Worm (Caenorhabditis elegans) whole organism, L4 larva: ENCODE results near the gene lron-13.

Source experiments
- F44E2.7 ChIP-seq: fragments of 200-800 bp; sonication (Bioruptor generic); IDR thresholded peaks from 2 replicates; pipeline ENCODE4 v2.1.2; 2022; ENCODE audit warnings: missing genetic modification characterization, missing compliant biosample characterization
- R02D3.7 ChIP-seq: fragments of 150-350 bp; sonication (generic microtip); optimal IDR thresholded peaks from 3 replicates; lab custom pipeline; 2014; ENCODE audit warnings: missing biosample characterization, missing genetic modification characterization
- Y48G9A.11 ChIP-seq: fragments of 200-800 bp; sonication (Bioruptor generic); IDR thresholded peaks from 2 replicates; pipeline ENCODE4 v1.3.6; 2022; ENCODE audit warnings: missing genetic modification reagents, missing genetic modification characterization, missing compliant biosample characterization
- Y75B8A.6 ChIP-seq: fragments of 200-800 bp; sonication (Bioruptor generic); IDR thresholded peaks from 2 replicates; pipeline ENCODE4 v1.3.6; 2022; ENCODE audit warnings: missing genetic modification reagents, missing genetic modification characterization, missing compliant biosample characterization
- aha-1 ChIP-seq: fragments of 150-350 bp; peaks from one replicate; lab custom pipeline; 2014; ENCODE audit warnings: missing biosample characterization, missing genetic modification characterization
- aly-2 ChIP-seq: sonication (generic microtip); optimal IDR thresholded peaks from 2 replicates; lab custom pipeline; 2018; ENCODE audit warnings: missing biosample characterization, missing genetic modification characterization
- attf-4 ChIP-seq: sonication (generic microtip); optimal IDR thresholded peaks from 3 replicates; lab custom pipeline; 2017; ENCODE audit warnings: missing biosample characterization, missing genetic modification characterization
- ceh-28 ChIP-seq: fragments of 150-350 bp; optimal IDR thresholded peaks from 2 replicates; lab custom pipeline; 2014; ENCODE audit warnings: missing biosample characterization, missing genetic modification reagents, missing genetic modification characterization
- cey-2 ChIP-seq: sonication (generic microtip); optimal IDR thresholded peaks from 3 replicates; lab custom pipeline; 2017; ENCODE audit warnings: missing genetic modification characterization, mild to moderate bottlenecking, missing compliant biosample characterization, antibody characterized with exemption, borderline replicate concordance; ENCODE audit not compliant: insufficient read depth
- daf-16 ChIP-seq, 3 experiments: sonication (generic microtip); optimal IDR thresholded peaks; 2 replicates each; lab custom pipeline; 2016 to 2017; ENCODE audit warnings: missing genetic modification characterization in 3 of 3, missing genetic modification reagents in 3 of 3, mild to moderate bottlenecking in 2 of 3, missing compliant biosample characterization in 2 of 3, missing biosample characterization in 1 of 3, moderate library complexity in 1 of 3
- dmd-6 ChIP-seq: fragments of 200-800 bp; sonication (Bioruptor generic); IDR thresholded peaks from 2 replicates; pipeline ENCODE4 v1.3.6; 2022; ENCODE audit warnings: missing genetic modification reagents, missing genetic modification characterization, missing compliant biosample characterization
- dve-1 ChIP-seq: sonication (generic microtip); optimal IDR thresholded peaks from 2 replicates; lab custom pipeline; 2017; ENCODE audit warnings: antibody characterized with exemption, mild to moderate bottlenecking, missing genetic modification characterization, missing compliant biosample characterization; ENCODE audit not compliant: insufficient read depth
- fos-1 ChIP-seq: fragments of 150-350 bp; optimal IDR thresholded peaks from 2 replicates; lab custom pipeline; 2014; ENCODE audit warnings: missing biosample characterization, missing genetic modification characterization
- hlh-11 ChIP-seq: fragments of 200-800 bp; sonication (Bioruptor generic); optimal IDR thresholded peaks from 2 replicates; lab custom pipeline; 2018; ENCODE audit warnings: mild to moderate bottlenecking, missing genetic modification characterization, missing compliant biosample characterization
- hlh-30 ChIP-seq: sonication (generic microtip); optimal IDR thresholded peaks from 2 replicates; lab custom pipeline; 2017; ENCODE audit warnings: antibody characterized with exemption, mild to moderate bottlenecking, missing genetic modification characterization, missing compliant biosample characterization; ENCODE audit not compliant: insufficient read depth
- jun-1 ChIP-seq: fragments of 150-350 bp; optimal IDR thresholded peaks from 2 replicates; lab custom pipeline; 2014; ENCODE audit warnings: missing biosample characterization, missing genetic modification reagents, missing genetic modification characterization
- lin-13 ChIP-seq: fragments of 150-350 bp; optimal IDR thresholded peaks from 2 replicates; lab custom pipeline; 2014; ENCODE audit warnings: missing biosample characterization, missing genetic modification reagents, missing genetic modification characterization
- lin-38 ChIP-seq: fragments of 200-800 bp; sonication (Bioruptor generic); IDR thresholded peaks from 2 replicates; pipeline ENCODE4 v1.3.6; 2022; ENCODE audit warnings: missing genetic modification reagents, missing genetic modification characterization, missing compliant biosample characterization
- lsy-2 ChIP-seq, 2 experiments: fragments of 150-350 bp in 1 of 2; sonication (generic microtip) in 1 of 2; optimal IDR thresholded peaks; 2 replicates each; lab custom pipeline; 2014 to 2017; ENCODE audit warnings: missing biosample characterization in 2 of 2, missing genetic modification characterization in 2 of 2
- mdl-1 ChIP-seq, 2 experiments: fragments of 150-350 bp in 1 of 2; sonication (generic microtip) in 1 of 2; optimal IDR thresholded peaks; 2 replicates each; lab custom pipeline; 2014 to 2017; ENCODE audit warnings: missing biosample characterization in 2 of 2, missing genetic modification characterization in 2 of 2
- mdt-29 ChIP-seq: fragments of 200-800 bp; sonication (Bioruptor generic); IDR thresholded peaks from 2 replicates; pipeline ENCODE4 v1.3.6; 2022; ENCODE audit warnings: missing genetic modification reagents, missing genetic modification characterization, missing compliant biosample characterization
- mep-1 ChIP-seq: fragments of 150-350 bp; sonication (generic microtip); optimal IDR thresholded peaks from 3 replicates; lab custom pipeline; 2014; ENCODE audit warnings: missing biosample characterization, missing genetic modification characterization
- mxl-2 ChIP-seq: fragments of 200-800 bp; sonication (Bioruptor generic); conservative IDR thresholded peaks from 2 replicates; pipeline ENCODE4 v1.3.6; 2022; ENCODE audit warnings: missing genetic modification reagents, missing genetic modification characterization, missing compliant biosample characterization
- mxl-3 ChIP-seq: fragments of 200-800 bp; sonication (Bioruptor generic); optimal IDR thresholded peaks from 2 replicates; lab custom pipeline; 2018; ENCODE audit warnings: mild to moderate bottlenecking, missing genetic modification characterization, missing compliant biosample characterization
- nhr-10 ChIP-seq: fragments of 150-350 bp; optimal IDR thresholded peaks from 2 replicates; lab custom pipeline; 2014; ENCODE audit warnings: missing biosample characterization, missing genetic modification characterization
- nhr-11 ChIP-seq: fragments of 150-350 bp; optimal IDR thresholded peaks from 2 replicates; lab custom pipeline; 2014; ENCODE audit warnings: missing biosample characterization, missing genetic modification characterization
- nhr-111 ChIP-seq: fragments of 200-800 bp; sonication (Bioruptor generic); optimal IDR thresholded peaks from 2 replicates; lab custom pipeline; 2018; ENCODE audit warnings: mild to moderate bottlenecking, missing genetic modification characterization, missing compliant biosample characterization
- nhr-28 ChIP-seq: fragments of 150-350 bp; optimal IDR thresholded peaks from 2 replicates; lab custom pipeline; 2014; ENCODE audit warnings: missing biosample characterization, missing genetic modification characterization
- nhr-48 ChIP-seq: sonication (generic microtip); optimal IDR thresholded peaks from 2 replicates; lab custom pipeline; 2016; ENCODE audit warnings: mild to moderate bottlenecking, missing genetic modification characterization, missing compliant biosample characterization
- nhr-77 ChIP-seq: fragments of 150-350 bp; optimal IDR thresholded peaks from 2 replicates; lab custom pipeline; 2014; ENCODE audit warnings: missing biosample characterization, missing genetic modification characterization
- pqm-1 ChIP-seq: sonication (generic microtip); optimal IDR thresholded peaks from 2 replicates; lab custom pipeline; 2017; ENCODE audit warnings: missing biosample characterization, missing genetic modification characterization
- saeg-2 ChIP-seq: fragments of 200-800 bp; sonication (Bioruptor generic); IDR thresholded peaks from 2 replicates; pipeline ENCODE4 v1.3.6; 2022; ENCODE audit warnings: missing genetic modification reagents, missing genetic modification characterization, missing compliant biosample characterization
- set-16 ChIP-seq: fragments of 200-800 bp; sonication (Bioruptor generic); IDR thresholded peaks from 2 replicates; pipeline ENCODE4 v1.3.6; 2022; ENCODE audit warnings: missing genetic modification reagents, missing genetic modification characterization, missing compliant biosample characterization
- skn-1 ChIP-seq: fragments of 150-350 bp; optimal IDR thresholded peaks from 2 replicates; lab custom pipeline; 2014; ENCODE audit warnings: missing biosample characterization, missing genetic modification characterization
- snpc-1.2 ChIP-seq: fragments of 200-800 bp; sonication (Bioruptor generic); IDR thresholded peaks from 2 replicates; pipeline ENCODE4 v1.3.6; 2022; ENCODE audit warnings: missing genetic modification reagents, missing genetic modification characterization, missing compliant biosample characterization
- spr-3 ChIP-seq: fragments of 200-800 bp; sonication (Bioruptor generic); optimal IDR thresholded peaks from 2 replicates; lab custom pipeline; 2018; ENCODE audit warnings: mild to moderate bottlenecking, missing genetic modification characterization, missing compliant biosample characterization
- tag-97 ChIP-seq: fragments of 200-800 bp; sonication (Bioruptor generic); IDR thresholded peaks from 2 replicates; pipeline ENCODE4 v1.3.6; 2022; ENCODE audit warnings: missing genetic modification characterization, missing compliant biosample characterization
- tra-1 ChIP-seq: fragments of 200-800 bp; sonication (Bioruptor generic); IDR thresholded peaks from 2 replicates; pipeline ENCODE4 v1.3.6; 2022; ENCODE audit warnings: missing genetic modification reagents, missing genetic modification characterization, missing compliant biosample characterization
- unc-62 ChIP-seq, 3 experiments: fragments of 150-350 bp in 1 of 3; sonication (generic microtip); optimal IDR thresholded peaks in 2 of 3; peaks in 1 of 3; 1 replicate in 1 of 3; 2 replicates in 2 of 3; lab custom pipeline; 2014 to 2017; ENCODE audit warnings: missing biosample characterization in 3 of 3, missing genetic modification characterization in 3 of 3, missing genetic modification reagents in 3 of 3, missing genotype in 1 of 3
- ztf-11 ChIP-seq: fragments of 150-350 bp; optimal IDR thresholded peaks from 2 replicates; lab custom pipeline; 2014; ENCODE audit warnings: missing biosample characterization, missing genetic modification characterization
- ztf-7 ChIP-seq: fragments of 150-350 bp; optimal IDR thresholded peaks from 2 replicates; lab custom pipeline; 2014; ENCODE audit warnings: missing biosample characterization, missing genetic modification characterization

lron-13 gene

ce11 chrIII:13535735-13536390 lies 8.6 kb downstream of the lron-13 start:
- TF ChIP-seq R02D3.7 (no peak), aha-1 (tag; lab: Kevin White, UChicago) (peak; percentile 96), F44E2.7 (no peak), mdt-29 (GFP tag; lab: Robert Waterston, UW) (no peak)

DNA sequence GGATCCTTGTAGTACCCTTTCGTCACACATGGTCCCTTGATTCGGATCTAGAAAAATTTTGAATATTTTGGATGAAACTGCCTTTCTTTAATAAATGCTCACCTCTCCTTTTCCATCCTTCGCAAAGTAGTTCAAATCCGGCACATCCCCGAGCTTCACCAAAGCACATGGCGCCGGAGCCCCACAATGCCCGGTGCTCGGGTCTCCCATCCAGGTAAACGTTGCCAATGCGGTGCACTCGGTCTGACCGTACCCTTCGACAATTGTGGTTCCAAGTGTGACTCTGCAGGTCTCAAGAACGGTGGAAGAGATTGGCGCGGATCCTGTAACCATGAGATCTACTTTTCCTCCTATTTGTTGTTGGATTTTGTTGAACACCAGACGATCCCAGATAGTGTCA lies 13.6 kb downstream of the lron-13 start:
- TF ChIP-seq Y48G9A.11 (GFP tag; lab: Robert Waterston, UW) = no peak
- no peak for TF ChIP-seq ztf-7
- peak; percentile 50 for TF ChIP-seq set-16 (GFP tag; lab: Robert Waterston, UW)
- TF ChIP-seq aly-2 (tag; lab: Kevin White, UChicago) = no peak
- no peak for TF ChIP-seq nhr-11 (tag; lab: Kevin White, UChicago)
- TF ChIP-seq Y75B8A.6 (GFP tag; lab: Robert Waterston, UW) = no peak
- no peak for TF ChIP-seq mdl-1 (tag; optimal IDR thresholded peaks at IDR 0.05; lab: Kevin White, UChicago)

ce11 chrIII:13542458-13542857 lies 15.2 kb downstream of the lron-13 start:
- TF ChIP-seq hlh-30 (tag; lab: Kevin White, UChicago) = peak; percentile 17
- TF ChIP-seq lsy-2 (tag; optimal IDR thresholded peaks at IDR 0.05; lab: Kevin White, UChicago) = no peak
- TF ChIP-seq mep-1 = peak; percentile 26
- TF ChIP-seq nhr-48 (tag; lab: Kevin White, UChicago) = peak; percentile 17
- no peak for TF ChIP-seq skn-1 (tag; lab: Kevin White, UChicago)
- peak; percentile 33 for TF ChIP-seq lin-13
- TF ChIP-seq nhr-28 (tag; lab: Kevin White, UChicago) = peak; percentile 79
- TF ChIP-seq snpc-1.2 (GFP tag; lab: Robert Waterston, UW) = no peak
- no peak for TF ChIP-seq cey-2
- TF ChIP-seq nhr-77 (tag; lab: Kevin White, UChicago) = peak; percentile 21
- no peak for TF ChIP-seq fos-1 (tag; lab: Kevin White, UChicago)
- TF ChIP-seq spr-3 (GFP tag; lab: Kevin White, UChicago) = no peak
- TF ChIP-seq tra-1 = no peak
- peak; percentile 21; the same call in 1 of the 2 replicates for TF ChIP-seq lin-38 (GFP tag; lab: Robert Waterston, UW)
- TF ChIP-seq nhr-111 (GFP tag; lab: Kevin White, UChicago) = no peak
- TF ChIP-seq daf-16 (GFP tag; optimal IDR thresholded peaks at IDR 0.05; lab: Kevin White, UChicago) = no peak
- peak; percentile 32 for TF ChIP-seq daf-16 (tag; optimal IDR thresholded peaks at IDR 0.05; lab: Kevin White, UChicago)
- no peak for TF ChIP-seq mxl-2 (GFP tag; lab: Robert Waterston, UW)
- peak in 1 of 2 experiments; percentile 82 for TF ChIP-seq unc-62 (GFP tag; optimal IDR thresholded peaks at IDR 0.05 in 1 of 2; lab: Kevin White, UChicago)
- no peak for TF ChIP-seq unc-62 (tag; optimal IDR thresholded peaks at IDR 0.05; lab: Kevin White, UChicago)
- TF ChIP-seq pqm-1 (tag; lab: Kevin White, UChicago) = peak; percentile 46
- no peak for TF ChIP-seq R02D3.7
- peak; percentile 62 for TF ChIP-seq dmd-6 (GFP tag; lab: Robert Waterston, UW)
- TF ChIP-seq ztf-7 = no peak
- TF ChIP-seq ceh-28 (tag; lab: Kevin White, UChicago) = no peak
- TF ChIP-seq ztf-11 = no peak
- peak; percentile 24 for TF ChIP-seq dve-1 (tag; lab: Kevin White, UChicago)
- peak; percentile 46 for TF ChIP-seq mxl-3
- TF ChIP-seq tag-97 (GFP tag; lab: Robert Waterston, UW) = no peak
- TF ChIP-seq Y75B8A.6 (GFP tag; lab: Robert Waterston, UW) = no peak
- TF ChIP-seq mdl-1 (tag; optimal IDR thresholded peaks at IDR 0.05; lab: Kevin White, UChicago) = peak in 1 of 2 experiments; percentile 5
- no peak for TF ChIP-seq jun-1 (tag; lab: Kevin White, UChicago)
- no peak for TF ChIP-seq attf-4 (tag; lab: Kevin White, UChicago)
- peak; percentile 49 for TF ChIP-seq nhr-10
- TF ChIP-seq saeg-2 (GFP tag; lab: Robert Waterston, UW) = no peak
- peak; percentile 70 for TF ChIP-seq hlh-11 (tag; lab: Kevin White, UChicago)
